Worm (Caenorhabditis elegans): ENCODE results near the gene F55A11.7.
A peak's percentile ranks its signal among the peaks of the same experiment; 100 is the strongest.

The F55A11.7 gene

DNA sequence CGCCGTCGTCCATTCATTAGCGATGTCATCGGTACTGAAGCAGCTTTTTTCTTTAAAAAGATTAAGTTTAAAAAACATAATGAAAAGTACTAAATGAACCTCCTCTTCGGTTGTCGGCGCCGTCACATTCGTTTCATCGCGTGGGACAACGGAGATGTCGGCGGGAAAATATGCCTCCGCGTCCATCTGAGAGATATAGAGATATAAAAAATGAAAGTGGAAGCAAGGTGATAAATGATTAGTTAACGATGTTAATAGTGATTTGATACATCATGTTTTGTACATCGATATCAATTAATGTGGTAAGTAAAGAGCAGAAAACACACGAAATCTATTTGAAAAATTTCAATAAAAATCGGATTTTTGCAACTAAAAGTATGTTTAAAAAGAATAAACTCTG, at the start of gene F55A11.7:
F55A11.7 (minus strand) TSS at position 186 of the 400 bp plus-strand sequence.
- TF ChIP-seq unc-55 (GFP tag; optimal IDR thresholded peaks at IDR 0.05) = no peak
- no peak for TF ChIP-seq fos-1 (tag; optimal IDR thresholded peaks at IDR 0.05)
- no peak for TF ChIP-seq lin-39 (tag; optimal IDR thresholded peaks at IDR 0.05)
- no peak for TF ChIP-seq ztf-11 (tag; optimal IDR thresholded peaks at IDR 0.05)
- no peak for TF ChIP-seq nhr-237 (tag; optimal IDR thresholded peaks at IDR 0.05)
- TF ChIP-seq mab-5 (tag; optimal IDR thresholded peaks at IDR 0.05) = no peak
- no peak for TF ChIP-seq alr-1 (tag; optimal IDR thresholded peaks at IDR 0.05)
- no peak for TF ChIP-seq elt-3 (tag; optimal IDR thresholded peaks at IDR 0.05)
- TF ChIP-seq nhr-129 (tag; optimal IDR thresholded peaks at IDR 0.05) = no peak
- TF ChIP-seq skn-1 (tag; optimal IDR thresholded peaks at IDR 0.05) = no peak
- no peak for TF ChIP-seq unc-62 (GFP tag; optimal IDR thresholded peaks at IDR 0.05)

DNA sequence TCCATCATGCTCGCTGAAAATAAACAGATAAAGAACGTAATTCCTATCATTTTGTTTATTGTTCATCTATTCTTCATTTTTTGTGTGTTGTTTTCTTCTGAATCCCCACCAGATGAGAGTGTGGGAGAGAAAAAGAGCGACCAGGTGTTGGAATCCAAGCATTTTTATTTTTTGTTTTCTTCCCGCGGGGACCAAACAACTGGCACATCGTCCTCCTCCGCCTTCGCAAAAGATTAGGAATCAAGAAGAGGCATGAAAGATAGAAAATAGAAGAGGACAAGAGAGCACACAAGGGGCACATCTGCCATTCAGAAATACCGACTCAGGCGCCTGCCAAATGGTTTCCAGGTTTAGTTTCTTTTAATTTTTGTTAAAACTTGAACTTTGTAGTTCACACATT, 48.8 kb upstream of the F55A11.7 start, which contains the start of gene R13H4.2:
R13H4.2 (plus strand) TSS at position 319 of the 400 bp plus-strand sequence.
- TF ChIP-seq aly-2 (tag; optimal IDR thresholded peaks at IDR 0.05) (no peak), sma-9 (GFP tag; optimal IDR thresholded peaks at IDR 0.05) (peak; percentile 15), sma-9 (tag; optimal IDR thresholded peaks at IDR 0.05) (no peak), elt-3 (tag; optimal IDR thresholded peaks at IDR 0.05) (no peak), lin-39 (tag; optimal IDR thresholded peaks at IDR 0.05) (no peak), ceh-82 (tag; optimal IDR thresholded peaks at IDR 0.05) (no peak), gmeb-1 (tag; optimal IDR thresholded peaks at IDR 0.05) (no peak), blmp-1 (tag; optimal IDR thresholded peaks at IDR 0.05; ENCODE audit: insufficient read depth) (no peak), nhr-129 (tag; optimal IDR thresholded peaks at IDR 0.05) (peak; percentile 18), unc-55 (GFP tag; optimal IDR thresholded peaks at IDR 0.05) (no peak), ztf-1 (GFP tag; conservative IDR thresholded peaks at IDR 0.05) (no peak), nhr-11 (tag; optimal IDR thresholded peaks at IDR 0.05) (no peak), nhr-77 (tag; optimal IDR thresholded peaks at IDR 0.05) (no peak), ZK546.5 (tag; optimal IDR thresholded peaks at IDR 0.05) (no peak), mab-5 (tag; optimal IDR thresholded peaks at IDR 0.05) (no peak), fos-1 (tag; optimal IDR thresholded peaks at IDR 0.05) (no peak), lin-11 (tag; optimal IDR thresholded peaks at IDR 0.05) (no peak), mdl-1 (tag; optimal IDR thresholded peaks at IDR 0.05) (no peak), sma-3 (GFP tag; optimal IDR thresholded peaks at IDR 0.05) (no peak), ztf-11 (tag; optimal IDR thresholded peaks at IDR 0.05) (no peak), F13H6.1 (tag; optimal IDR thresholded peaks at IDR 0.05) (peak; percentile 36), nhr-12 (tag; optimal IDR thresholded peaks at IDR 0.05) (no peak), lin-13 (GFP tag; optimal IDR thresholded peaks at IDR 0.05) (no peak), skn-1 (tag; optimal IDR thresholded peaks at IDR 0.05) (no peak), lsy-2 (tag; optimal IDR thresholded peaks at IDR 0.05) (peak in 1 of 2 experiments; percentile 22), zag-1 (tag; optimal IDR thresholded peaks at IDR 0.05) (no peak), snpc-4 (tag; optimal IDR thresholded peaks at IDR 0.05) (no peak), ztf-4 (tag; optimal IDR thresholded peaks at IDR 0.05) (no peak), nhr-6 (tag; optimal IDR thresholded peaks at IDR 0.05) (no peak), sem-4 (tag; optimal IDR thresholded peaks at IDR 0.05) (no peak), peb-1 (tag; optimal IDR thresholded peaks at IDR 0.05) (no peak), alr-1 (tag; optimal IDR thresholded peaks at IDR 0.05) (no peak), nhr-237 (tag; optimal IDR thresholded peaks at IDR 0.05) (no peak)

DNA sequence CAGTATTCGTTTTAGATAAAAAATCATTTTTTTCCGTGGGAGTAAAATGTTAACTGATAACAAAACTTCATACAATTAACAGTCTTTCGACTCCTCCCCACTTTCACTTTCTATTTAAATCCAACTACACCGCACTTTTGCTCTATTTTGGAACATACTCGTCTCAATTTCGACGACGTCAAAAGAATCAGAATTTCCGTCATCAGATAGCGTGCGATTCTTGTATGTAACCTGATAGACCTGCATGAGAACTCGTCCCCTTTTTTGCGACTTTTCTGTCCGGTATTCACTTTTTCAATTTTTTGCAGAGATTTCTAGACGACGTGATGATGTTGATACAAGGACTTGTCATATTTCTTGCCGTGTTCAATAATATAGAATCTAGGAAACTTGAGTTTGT, 46.1 kb upstream of the F55A11.7 start, which contains the start of gene pho-8:
pho-8 (plus strand) TSS at position 301 of the 400 bp plus-strand sequence.
- no peak for TF ChIP-seq peb-1 (tag; optimal IDR thresholded peaks at IDR 0.05)
- TF ChIP-seq nhr-10 (tag; optimal IDR thresholded peaks at IDR 0.05) = no peak
- TF ChIP-seq ztf-11 (tag; optimal IDR thresholded peaks at IDR 0.05) = no peak
- no peak for TF ChIP-seq mbf-1 (tag; optimal IDR thresholded peaks at IDR 0.05)
- no peak for TF ChIP-seq nhr-23 (tag; optimal IDR thresholded peaks at IDR 0.05)
- TF ChIP-seq snpc-4 (tag; optimal IDR thresholded peaks at IDR 0.05) = no peak
- no peak for TF ChIP-seq aly-2 (tag; optimal IDR thresholded peaks at IDR 0.05)
- no peak for TF ChIP-seq nhr-21 (tag; optimal IDR thresholded peaks at IDR 0.05)
- TF ChIP-seq elt-1 (tag; optimal IDR thresholded peaks at IDR 0.05) = no peak
- TF ChIP-seq ceh-82 (tag; optimal IDR thresholded peaks at IDR 0.05) = no peak
- TF ChIP-seq sem-4 (tag; optimal IDR thresholded peaks at IDR 0.05) = no peak
- no peak for TF ChIP-seq F13H6.1 (tag; optimal IDR thresholded peaks at IDR 0.05)
- TF ChIP-seq blmp-1 (tag; optimal IDR thresholded peaks at IDR 0.05; ENCODE audit: insufficient read depth) = no peak
- TF ChIP-seq unc-62 (GFP tag; optimal IDR thresholded peaks at IDR 0.05) = no peak
- TF ChIP-seq ZK546.5 (tag; optimal IDR thresholded peaks at IDR 0.05) = no peak
- TF ChIP-seq lin-11 (tag; optimal IDR thresholded peaks at IDR 0.05) = no peak
- no peak for TF ChIP-seq egl-27 (tag; optimal IDR thresholded peaks at IDR 0.05)
- no peak for TF ChIP-seq skn-1 (tag; optimal IDR thresholded peaks at IDR 0.05)
- no peak for TF ChIP-seq ceh-16 (tag; optimal IDR thresholded peaks at IDR 0.05)

Data from whole organism, L2 larva.